Fruit fly (Drosophila melanogaster) whole organism, prepupa: Measurements from ENCODE around the gene CG14974.

ENCODE experiments used
- CG11294 ChIP-seq: fragments of 200-800 bp; sonication (Bioruptor generic); IDR thresholded peaks from 2 replicates; pipeline ENCODE4 v1.3.6; 2022; ENCODE audit warnings: missing biosample characterization, missing genetic modification characterization
- CG32006 ChIP-seq: fragments of 200-800 bp; sonication (Bioruptor generic); optimal IDR thresholded peaks from 3 replicates; lab custom pipeline; 2017; ENCODE audit warnings: missing biosample characterization, mild to moderate bottlenecking, missing genetic modification characterization
- CG4318 ChIP-seq: fragments of 200-800 bp; sonication (Bioruptor generic); optimal IDR thresholded peaks from 3 replicates; lab custom pipeline; 2017; ENCODE audit warnings: missing biosample characterization, mild to moderate bottlenecking, missing genetic modification characterization
- Hr4 ChIP-seq: fragments of 200-800 bp; sonication (Bioruptor generic); optimal IDR thresholded peaks from 3 replicates; lab custom pipeline; 2016; ENCODE audit warnings: missing biosample characterization, missing genetic modification characterization
- OdsH ChIP-seq: fragments of 200-800 bp; sonication (Bioruptor generic); optimal IDR thresholded peaks from 3 replicates; lab custom pipeline; 2016; ENCODE audit warnings: missing biosample characterization, missing genetic modification characterization
- acj6 ChIP-seq: fragments of 200-800 bp; sonication (Bioruptor generic); optimal IDR thresholded peaks from 3 replicates; lab custom pipeline; 2016; ENCODE audit warnings: missing biosample characterization, missing genetic modification characterization
- dac ChIP-seq: fragments of 200-800 bp; sonication (Bioruptor generic); optimal IDR thresholded peaks from 2 replicates; lab custom pipeline; 2017; ENCODE audit warnings: missing biosample characterization, mild to moderate bottlenecking, missing genetic modification characterization
- fd85E ChIP-seq: fragments of 200-800 bp; sonication (Bioruptor generic); optimal IDR thresholded peaks from 3 replicates; lab custom pipeline; 2016; ENCODE audit warnings: missing biosample characterization, missing genetic modification characterization
- pdm3 ChIP-seq: fragments of 200-800 bp; sonication (Bioruptor generic); optimal IDR thresholded peaks from 3 replicates; lab custom pipeline; 2016; ENCODE audit warnings: missing biosample characterization, missing genetic modification characterization
- spab ChIP-seq: fragments of 200-800 bp; sonication (Bioruptor generic); optimal IDR thresholded peaks from 2 replicates; lab custom pipeline; 2017; ENCODE audit warnings: missing biosample characterization, mild to moderate bottlenecking, missing genetic modification characterization, missing genetic modification reagents
- svp ChIP-seq: fragments of 200-800 bp; sonication (Bioruptor generic); peaks from one replicate; lab custom pipeline; 2016; ENCODE audit warnings: missing biosample characterization, missing genetic modification characterization

CG14974 gene

DNA sequence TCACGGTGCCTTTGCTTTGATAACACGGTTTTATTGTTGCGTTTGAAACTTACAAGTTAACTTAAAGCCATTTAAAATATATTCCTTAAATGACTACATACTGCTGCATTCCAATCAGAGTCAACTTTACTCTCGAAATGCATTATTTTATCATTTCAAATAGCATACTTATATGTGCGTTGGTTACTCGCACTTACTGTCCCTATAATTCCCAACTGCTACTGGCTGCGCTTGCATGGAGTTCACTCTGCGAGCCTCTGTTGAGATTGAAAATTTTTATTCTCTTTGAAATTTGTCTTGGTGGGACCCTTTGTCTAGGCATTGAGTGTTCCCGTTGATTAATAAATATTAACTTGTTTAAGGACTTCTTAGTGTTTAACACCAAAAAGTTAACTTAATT lies 27.3 kb downstream of the CG14974 start:
- TF ChIP-seq spab (GFP tag; lab: Kevin White, UChicago) (no peak), CG4318 (no peak), pdm3 (GFP tag; lab: Kevin White, UChicago) (no peak), dac (GFP tag; lab: Kevin White, UChicago) (no peak), CG11294 (GFP tag; lab: Robert Waterston, UW) (no peak), Hr4 (GFP tag; lab: Kevin White, UChicago) (no peak), acj6 (GFP tag; lab: Kevin White, UChicago) (no peak), fd85E (GFP tag; lab: Kevin White, UChicago) (no peak)

DNA sequence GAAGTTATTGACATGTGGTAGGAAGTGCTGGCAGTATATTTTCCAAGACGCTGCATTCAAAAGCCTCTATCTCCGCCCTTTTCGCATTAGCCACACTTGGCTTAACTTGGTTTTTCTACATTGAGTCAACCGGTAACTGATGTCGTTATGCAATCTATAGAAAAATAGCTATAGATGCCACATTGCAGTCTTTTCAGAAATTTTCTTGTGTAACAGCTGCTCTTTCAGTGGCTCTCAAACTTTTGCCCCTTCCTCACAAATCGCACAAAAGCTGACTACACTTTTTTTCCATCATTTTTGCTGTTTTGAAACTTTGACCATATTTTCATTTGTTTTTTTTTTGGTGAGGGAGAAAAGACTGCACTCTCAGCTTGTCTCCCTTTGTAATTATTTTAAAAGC lies 50.2 kb downstream of the CG14974 start:
- TF ChIP-seq OdsH, result no peak
- TF ChIP-seq CG32006 (GFP tag; lab: Kevin White, UChicago), result no peak
- peak; percentile 34 for TF ChIP-seq svp (GFP tag; lab: Kevin White, UChicago)
